Worm (Caenorhabditis elegans): Measurements from ENCODE around the gene arp-6.

ce11 chrII:8001428-8001827 is 35.7 kb downstream of the arp-6 start:
- no peak for TF ChIP-seq nhr-237 (tag; optimal IDR thresholded peaks at IDR 0.05)
- TF ChIP-seq aly-2 (tag; optimal IDR thresholded peaks at IDR 0.05), result no peak

Measured in whole organism, L1 larva.